Worm (Caenorhabditis elegans): ENCODE data around the gene latd-1.

DNA sequence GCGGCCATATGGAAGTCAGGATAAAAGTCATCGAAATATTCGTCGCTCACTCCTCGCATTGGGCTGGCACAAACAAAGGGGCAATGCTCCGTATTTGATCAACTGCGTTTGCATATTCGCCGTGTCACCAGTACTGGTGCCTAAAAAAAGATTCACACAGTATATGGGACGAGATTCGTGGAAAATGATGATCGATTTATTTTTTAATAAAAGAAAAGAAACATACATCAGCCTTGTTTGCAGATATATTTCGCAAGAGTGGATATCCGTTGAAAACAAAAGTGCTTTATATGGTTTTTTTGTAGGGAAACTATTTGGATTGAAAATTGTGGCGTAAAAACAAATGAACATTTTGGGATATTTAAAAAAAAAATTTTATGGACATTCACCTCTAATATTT is at the start of gene latd-1:
- TF ChIP-seq snpc-4 (tag; optimal IDR thresholded peaks at IDR 0.05) (no peak), lsy-2 (tag; optimal IDR thresholded peaks at IDR 0.05) (no peak), nhr-76 (tag; optimal IDR thresholded peaks at IDR 0.05) (no peak), nhr-28 (tag; optimal IDR thresholded peaks at IDR 0.05) (no peak)
